Worm (Caenorhabditis elegans): Measurements from ENCODE around the gene arrd-10.

DNA sequence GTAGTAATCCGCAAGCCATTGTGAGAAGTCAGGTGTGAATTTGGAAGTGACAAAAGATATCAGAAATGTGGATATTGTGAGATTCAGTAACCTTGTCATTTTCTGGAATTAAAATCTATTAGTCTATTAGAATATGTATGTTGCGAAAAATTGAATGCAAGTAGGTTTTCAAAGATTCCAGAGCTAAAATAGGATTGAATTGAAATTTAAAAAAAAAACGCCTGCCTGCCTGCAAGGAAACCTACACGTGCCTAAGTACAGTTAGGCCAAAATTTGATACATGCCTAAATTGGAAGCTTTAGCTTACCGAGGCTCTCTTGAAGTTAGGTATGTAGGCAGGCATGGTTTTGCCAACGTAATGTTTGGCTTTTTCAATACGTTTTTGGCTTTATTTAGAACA lies 4.6 kb upstream of the arrd-10 start, which contains the start of gene lips-9:
- TF ChIP-seq lin-32 (GFP tag; optimal IDR thresholded peaks at IDR 0.05) (no peak), nhr-237 (tag; optimal IDR thresholded peaks at IDR 0.05) (no peak), elt-1 (tag; optimal IDR thresholded peaks at IDR 0.05; ENCODE audit: borderline replicate concordance, insufficient read depth) (no peak), M03D4.4 (tag; optimal IDR thresholded peaks at IDR 0.05) (no peak)
